Fruit fly (Drosophila melanogaster) whole organism, embryonic: ENCODE data around the gene Dsor1.
A peak's percentile ranks its signal among the peaks of the same experiment; 100 is the strongest.

Experiments used
- Antp ChIP-seq: fragments of 200-800 bp; sonication (Bioruptor generic); optimal IDR thresholded peaks from 3 replicates; lab custom pipeline; 2016; ENCODE audit warnings: missing biosample characterization, missing genetic modification characterization
- B-H2 ChIP-seq: fragments of 200-800 bp; sonication (Bioruptor generic); optimal IDR thresholded peaks from 2 replicates; lab custom pipeline; 2018; ENCODE audit warnings: missing biosample characterization, mild to moderate bottlenecking, missing genetic modification characterization
- CG10209 ChIP-seq: fragments of 200-800 bp; sonication (Bioruptor generic); optimal IDR thresholded peaks from 3 replicates; lab custom pipeline; 2017; ENCODE audit warnings: missing biosample characterization, mild to moderate bottlenecking, missing genetic modification characterization, missing genetic modification reagents
- CG11504 ChIP-seq: fragments of 200-800 bp; sonication (Bioruptor generic); optimal IDR thresholded peaks from 3 replicates; lab custom pipeline; 2019; ENCODE audit warnings: missing biosample characterization, mild to moderate bottlenecking, missing genetic modification characterization, moderate library complexity
- CG13296 ChIP-seq: fragments of 200-800 bp; sonication (Bioruptor generic); optimal IDR thresholded peaks from 3 replicates; lab custom pipeline; 2018; ENCODE audit warnings: missing biosample characterization, mild to moderate bottlenecking, missing genetic modification characterization
- CG13624 ChIP-seq: fragments of 200-800 bp; sonication (Bioruptor generic); optimal IDR thresholded peaks from 2 replicates; lab custom pipeline; 2016; ENCODE audit warnings: missing biosample characterization, missing genetic modification characterization
- CG15514 ChIP-seq: fragments of 200-800 bp; sonication (Bioruptor generic); optimal IDR thresholded peaks from 3 replicates; lab custom pipeline; 2017; ENCODE audit warnings: missing biosample characterization, missing genetic modification characterization, mild to moderate bottlenecking, moderate library complexity, missing genetic modification reagents
- CG16863 ChIP-seq: fragments of 200-800 bp; sonication (Bioruptor generic); optimal IDR thresholded peaks from 3 replicates; lab custom pipeline; 2016; ENCODE audit warnings: missing biosample characterization, missing genetic modification characterization
- CG17612 ChIP-seq: fragments of 200-800 bp; sonication (Bioruptor generic); IDR thresholded peaks from 2 replicates; pipeline ENCODE4 v1.3.6; 2022; ENCODE audit warnings: missing biosample characterization, missing genetic modification characterization
- CG18011 ChIP-seq: fragments of 200-800 bp; sonication (Bioruptor generic); optimal IDR thresholded peaks from 2 replicates; lab custom pipeline; 2017; ENCODE audit warnings: missing biosample characterization, missing genetic modification characterization, mild to moderate bottlenecking, moderate library complexity, missing genotype
- CG1832 ChIP-seq: fragments of 200-800 bp; sonication (Bioruptor generic); optimal IDR thresholded peaks from 2 replicates; lab custom pipeline; 2017; ENCODE audit warnings: missing biosample characterization, mild to moderate bottlenecking, missing genetic modification characterization, inconsistent platforms
- CG2712 ChIP-seq: fragments of 200-800 bp; optimal IDR thresholded peaks from 3 replicates; lab custom pipeline; 2019; ENCODE audit warnings: missing biosample characterization, mild to moderate bottlenecking, missing genetic modification characterization, moderate library complexity
- CG34376 ChIP-seq: fragments of 200-800 bp; sonication (Bioruptor generic); optimal IDR thresholded peaks from 2 replicates; lab custom pipeline; 2018; ENCODE audit warnings: missing biosample characterization, mild to moderate bottlenecking, missing genetic modification characterization
- CG3838 ChIP-seq: fragments of 200-800 bp; sonication (Bioruptor generic); optimal IDR thresholded peaks from 3 replicates; lab custom pipeline; 2016; ENCODE audit warnings: missing biosample characterization, missing genetic modification characterization
- CG4854 ChIP-seq: fragments of 200-800 bp; sonication (Bioruptor generic); optimal IDR thresholded peaks from 2 replicates; lab custom pipeline; 2016; ENCODE audit warnings: missing biosample characterization, missing genetic modification characterization, inconsistent platforms
- CG6175 ChIP-seq: fragments of 200-800 bp; sonication (Bioruptor generic); IDR thresholded peaks from 3 replicates; pipeline ENCODE4 v1.3.6; 2022; ENCODE audit warnings: missing biosample characterization, missing genetic modification characterization
- CG6854 ChIP-seq: fragments of 200-800 bp; sonication (Bioruptor generic); optimal IDR thresholded peaks from 3 replicates; lab custom pipeline; 2017; ENCODE audit warnings: missing biosample characterization, mild to moderate bottlenecking, missing genetic modification characterization
- CG7987 ChIP-seq: fragments of 200-800 bp; sonication (Bioruptor generic); optimal IDR thresholded peaks from 2 replicates; lab custom pipeline; 2018; ENCODE audit warnings: missing biosample characterization, mild to moderate bottlenecking, missing genetic modification characterization, moderate library complexity
- CG8478 ChIP-seq: fragments of >200 bp; optimal IDR thresholded peaks from 2 replicates; lab custom pipeline; 2018
- Doc3 ChIP-seq: fragments of 200-800 bp; sonication (Bioruptor generic); IDR thresholded peaks from 3 replicates; pipeline ENCODE4 v1.3.6; 2022; ENCODE audit warnings: missing biosample characterization, missing genetic modification characterization; ENCODE audit not compliant: partially characterized antibody
- Gsc ChIP-seq: fragments of 200-800 bp; sonication (Bioruptor generic); IDR thresholded peaks from 2 replicates; pipeline ENCODE4 v1.3.6; 2022; ENCODE audit warnings: missing biosample characterization, missing genetic modification characterization
- HLH3B ChIP-seq: fragments of 200-800 bp; sonication (Bioruptor generic); IDR thresholded peaks from 2 replicates; pipeline ENCODE4 v1.3.6; 2022; ENCODE audit warnings: missing biosample characterization, missing genetic modification characterization
- Hmr ChIP-seq: fragments of 200-800 bp; sonication (Bioruptor generic); optimal IDR thresholded peaks from 3 replicates; lab custom pipeline; 2017; ENCODE audit warnings: mild to moderate bottlenecking, missing biosample characterization, missing genetic modification reagents, missing genetic modification characterization
- MBD-R2 ChIP-seq: fragments of 200-800 bp; sonication (Bioruptor generic); IDR thresholded peaks from 2 replicates; pipeline ENCODE4 v1.3.6; 2022; ENCODE audit warnings: missing biosample characterization, missing genetic modification characterization
- NK7.1 ChIP-seq: fragments of 200-800 bp; sonication (Bioruptor generic); optimal IDR thresholded peaks from 3 replicates; lab custom pipeline; 2016; ENCODE audit warnings: missing biosample characterization, missing genetic modification characterization
- Ravus ChIP-seq: fragments of 200-800 bp; sonication (Bioruptor generic); IDR thresholded peaks from 2 replicates; pipeline ENCODE4 v1.3.6; 2022; ENCODE audit warnings: missing biosample characterization, missing genetic modification characterization
- Spps ChIP-seq: fragments of 200-800 bp; sonication (Bioruptor generic); optimal IDR thresholded peaks from 2 replicates; lab custom pipeline; 2018; ENCODE audit warnings: missing biosample characterization, mild to moderate bottlenecking, missing genetic modification characterization
- btn ChIP-seq: fragments of 200-800 bp; sonication (Bioruptor generic); optimal IDR thresholded peaks from 2 replicates; lab custom pipeline; 2016; ENCODE audit warnings: missing biosample characterization, missing genetic modification characterization
- chif ChIP-seq, 2 experiments: fragments of 200-800 bp; sonication (Bioruptor generic); optimal IDR thresholded peaks; 3 replicates each; lab custom pipeline; 2016; ENCODE audit warnings: missing biosample characterization in 2 of 2, missing genetic modification characterization in 2 of 2
- ci ChIP-seq: fragments of 200-800 bp; sonication (Bioruptor generic); IDR thresholded peaks from 3 replicates; pipeline ENCODE4 v1.3.6; 2022; ENCODE audit warnings: missing biosample characterization, missing genetic modification characterization
- crp ChIP-seq, 2 experiments: fragments of 200-800 bp; sonication (Bioruptor generic); optimal IDR thresholded peaks; 2 replicates in 1 of 2; 3 replicates in 1 of 2; lab custom pipeline; 2017; ENCODE audit warnings: missing biosample characterization in 2 of 2, missing genetic modification characterization in 2 of 2, mild to moderate bottlenecking in 1 of 2, moderate library complexity in 1 of 2
- dmrt11E ChIP-seq: fragments of 200-800 bp; sonication (Bioruptor generic); optimal IDR thresholded peaks from 3 replicates; lab custom pipeline; 2018; ENCODE audit warnings: missing biosample characterization, mild to moderate bottlenecking, missing genetic modification characterization, moderate library complexity
- dmrt99B ChIP-seq: fragments of 200-800 bp; sonication (Bioruptor generic); optimal IDR thresholded peaks from 2 replicates; lab custom pipeline; 2018; ENCODE audit warnings: missing biosample characterization, mild to moderate bottlenecking, missing genetic modification characterization, moderate library complexity
- fd64A ChIP-seq: fragments of 200-800 bp; sonication (Bioruptor generic); optimal IDR thresholded peaks from 3 replicates; lab custom pipeline; 2018; ENCODE audit warnings: missing biosample characterization, mild to moderate bottlenecking, missing genetic modification characterization
- gcm2 ChIP-seq: fragments of 200-800 bp; sonication (Bioruptor generic); optimal IDR thresholded peaks from 2 replicates; lab custom pipeline; 2016; ENCODE audit warnings: missing biosample characterization, missing genetic modification characterization
- jigr1 ChIP-seq: fragments of 200-800 bp; sonication (Bioruptor generic); IDR thresholded peaks from 3 replicates; pipeline ENCODE4 v1.3.6; 2022; ENCODE audit warnings: missing biosample characterization, missing genetic modification characterization
- lbe ChIP-seq: fragments of 200-800 bp; sonication (Bioruptor generic); optimal IDR thresholded peaks from 2 replicates; lab custom pipeline; 2016; ENCODE audit warnings: missing biosample characterization, mild to moderate bottlenecking, missing genetic modification characterization
- pum ChIP-seq: fragments of 200-800 bp; sonication (Bioruptor generic); optimal IDR thresholded peaks from 2 replicates; lab custom pipeline; 2016; ENCODE audit warnings: missing biosample characterization, missing genetic modification characterization
- pzg ChIP-seq: fragments of 200-800 bp; sonication (Bioruptor generic); optimal IDR thresholded peaks from 3 replicates; lab custom pipeline; 2018; ENCODE audit warnings: missing biosample characterization, mild to moderate bottlenecking, missing genetic modification characterization, moderate library complexity
- ro ChIP-seq: fragments of 200-800 bp; sonication (Bioruptor generic); IDR thresholded peaks from 2 replicates; pipeline ENCODE4 v1.3.6; 2022; ENCODE audit warnings: missing biosample characterization, missing genetic modification characterization
- sd ChIP-seq: fragments of 200-800 bp; sonication (Bioruptor generic); optimal IDR thresholded peaks from 3 replicates; lab custom pipeline; 2018; ENCODE audit warnings: missing biosample characterization, mild to moderate bottlenecking, missing genetic modification characterization, moderate library complexity
- sens ChIP-seq: fragments of 200-800 bp; sonication (Bioruptor generic); peaks from one replicate; lab custom pipeline; 2016; ENCODE audit warnings: missing biosample characterization, missing genetic modification characterization
- sima ChIP-seq: fragments of 200-800 bp; sonication (Bioruptor generic); optimal IDR thresholded peaks from 2 replicates; lab custom pipeline; 2016; ENCODE audit warnings: missing biosample characterization, missing genetic modification characterization
- sqz ChIP-seq: fragments of 200-800 bp; sonication (Bioruptor generic); optimal IDR thresholded peaks from 3 replicates; lab custom pipeline; 2018; ENCODE audit warnings: missing biosample characterization, mild to moderate bottlenecking, missing genetic modification characterization
- tx ChIP-seq: fragments of 200-800 bp; sonication (Bioruptor generic); optimal IDR thresholded peaks from 2 replicates; lab custom pipeline; 2016; ENCODE audit warnings: missing biosample characterization, missing genetic modification characterization
- unc-4 ChIP-seq: fragments of 200-800 bp; sonication (Bioruptor generic); IDR thresholded peaks from 2 replicates; pipeline ENCODE4 v1.3.6; 2022; ENCODE audit warnings: missing biosample characterization, missing genetic modification characterization; ENCODE audit not compliant: partially characterized antibody
- wdn ChIP-seq: fragments of 200-800 bp; sonication (Bioruptor generic); IDR thresholded peaks from 2 replicates; pipeline ENCODE4 v1.3.6; 2022; ENCODE audit warnings: missing biosample characterization, missing genetic modification characterization
- z ChIP-seq: fragments of 200-800 bp; sonication (Bioruptor generic); IDR thresholded peaks from 3 replicates; pipeline ENCODE4 v1.3.6; 2022; ENCODE audit warnings: missing biosample characterization, missing genetic modification characterization
- zen2 ChIP-seq: fragments of 200-800 bp; sonication (Bioruptor generic); IDR thresholded peaks from 3 replicates; pipeline ENCODE4 v1.3.6; 2022; ENCODE audit warnings: missing biosample characterization, missing genetic modification characterization; ENCODE audit not compliant: partially characterized antibody

Gene Dsor1

DNA sequence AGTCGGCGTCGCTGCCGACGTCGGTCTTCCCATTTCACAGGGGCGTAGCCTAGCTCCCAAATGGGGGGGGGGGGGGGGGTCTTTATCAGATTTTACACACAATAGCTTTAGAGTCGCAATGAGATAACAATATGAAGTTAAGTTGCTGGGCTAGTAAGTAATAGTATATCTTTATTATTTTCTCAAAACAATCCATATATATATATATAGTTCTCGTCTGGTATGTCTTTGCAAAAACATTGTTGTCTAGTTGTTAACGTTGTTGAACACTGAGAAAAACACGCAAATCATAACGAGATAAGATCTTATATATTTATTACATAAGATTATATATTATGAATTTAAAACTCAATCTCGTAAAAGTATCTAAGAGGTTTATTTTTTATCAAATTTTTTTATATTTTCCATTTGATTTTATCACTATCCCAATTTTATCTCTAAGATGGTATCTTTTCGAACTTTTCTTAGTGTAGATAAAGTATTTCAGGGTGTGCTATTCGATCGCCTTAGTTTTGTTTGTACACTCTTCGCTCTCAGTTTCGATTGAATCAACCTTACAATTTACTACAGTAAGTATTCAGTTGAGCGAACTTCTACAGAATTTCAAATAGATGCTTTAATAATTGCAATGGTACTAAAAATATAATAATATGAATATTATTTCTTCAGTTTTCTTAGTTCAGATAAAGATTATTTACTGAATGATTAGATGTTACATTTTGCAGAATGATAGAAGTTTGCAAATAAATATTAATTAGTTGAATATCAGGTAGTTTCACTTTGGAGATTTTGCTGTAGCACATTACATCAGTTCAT, 45.1 kb upstream of the Dsor1 start (continued):
- TF ChIP-seq Hmr (GFP tag; lab: Kevin White, UChicago) (peak; percentile 90), pzg (GFP tag; lab: Kevin White, UChicago) (peak; percentile 13), chif (GFP tag; optimal IDR thresholded peaks at IDR 0.05; lab: Kevin White, UChicago) (peak in 1 of 2 experiments; percentile 8), CG6854 (GFP tag; lab: Kevin White, UChicago) (peak; percentile 59), CG16863 (GFP tag; lab: Kevin White, UChicago) (no peak), CG10209 (GFP tag; lab: Kevin White, UChicago) (peak; percentile 74), CG11504 (tag; lab: Kevin White, UChicago) (peak; percentile 64), CG2712 (tag; lab: Kevin White, UChicago) (peak; percentile 49), wdn (GFP tag; lab: Robert Waterston, UW) (peak; percentile 92), fd64A (GFP tag; lab: Kevin White, UChicago) (no peak), sqz (GFP tag; lab: Kevin White, UChicago) (no peak), CG18011 (GFP tag; lab: Kevin White, UChicago) (peak; percentile 63), zen2 (GFP tag; lab: Robert Waterston, UW) (no peak), sd (peak; percentile 65), MBD-R2 (GFP tag; lab: Robert Waterston, UW) (peak; percentile 65; the same call in 1 of the 2 replicates), gcm2 (GFP tag; lab: Kevin White, UChicago) (no peak), lbe (GFP tag; lab: Kevin White, UChicago) (no peak), CG8478 (lab: Kevin White, UChicago) (no peak), CG7987 (GFP tag; lab: Kevin White, UChicago) (peak; percentile 71), CG13296 (GFP tag; lab: Kevin White, UChicago) (peak; percentile 64), dmrt11E (tag; lab: Kevin White, UChicago) (peak; percentile 24), CG1832 (no peak), pum (GFP tag; lab: Kevin White, UChicago) (no peak), Antp (no peak), CG6175 (GFP tag; lab: Robert Waterston, UW) (peak; percentile 82), dmrt99B (peak; percentile 59), CG13624 (GFP tag; lab: Kevin White, UChicago) (peak; percentile 18), btn (GFP tag; lab: Kevin White, UChicago) (no peak), z (GFP tag; lab: Robert Waterston, UW) (no peak), NK7.1 (GFP tag; lab: Kevin White, UChicago) (no peak), CG4854 (GFP tag; lab: Kevin White, UChicago) (no peak), sima (GFP tag; lab: Kevin White, UChicago) (no peak), sens (GFP tag; lab: Kevin White, UChicago) (peak; percentile 73), Doc3 (GFP tag; lab: Robert Waterston, UW) (no peak), CG15514 (GFP tag; lab: Kevin White, UChicago) (peak; percentile 87), ci (GFP tag; lab: Robert Waterston, UW) (peak; percentile 61; the same call in 1 of the 3 replicates), Spps (no peak), unc-4 (GFP tag; lab: Robert Waterston, UW) (no peak), CG17612 (GFP tag; lab: Robert Waterston, UW) (0 out of 2 replicates have a peak, but pooled peaks have one; percentile 49), HLH3B (GFP tag; lab: Robert Waterston, UW) (peak; percentile 67), jigr1 (GFP tag; lab: Robert Waterston, UW) (no peak), Gsc (no peak), crp (GFP tag; optimal IDR thresholded peaks at IDR 0.05; lab: Kevin White, UChicago) (no peak), CG34376 (GFP tag; lab: Kevin White, UChicago) (peak; percentile 32), Ravus (peak; percentile 67), CG3838 (GFP tag; lab: Kevin White, UChicago) (no peak), tx (GFP tag; lab: Kevin White, UChicago) (no peak), B-H2 (GFP tag; lab: Kevin White, UChicago) (peak; percentile 83), ro (GFP tag; lab: Robert Waterston, UW) (no peak)
